Worm (Caenorhabditis elegans) whole organism, L2 larva: Measurements from ENCODE around the gene C54D10.3.
A peak's percentile ranks its signal among the peaks of the same experiment; 100 is the strongest.

Source experiments
- C34F6.9 ChIP-seq: fragments of 150-350 bp; optimal IDR thresholded peaks from 2 replicates; lab custom pipeline; 2014; ENCODE audit warnings: missing biosample characterization, missing genetic modification characterization
- F13H6.1 ChIP-seq: sonication (generic microtip); optimal IDR thresholded peaks from 2 replicates; lab custom pipeline; 2016; ENCODE audit warnings: missing genetic modification characterization, missing compliant biosample characterization
- R02D3.7 ChIP-seq: fragments of 150-350 bp; optimal IDR thresholded peaks from 2 replicates; lab custom pipeline; 2014; ENCODE audit warnings: missing biosample characterization, missing genetic modification characterization
- Y55F3AM.14 ChIP-seq: fragments of 200-800 bp; sonication (Bioruptor generic); optimal IDR thresholded peaks from 2 replicates; lab custom pipeline; 2018; ENCODE audit warnings: mild to moderate bottlenecking, missing genetic modification characterization, missing compliant biosample characterization
- ZK546.5 ChIP-seq: sonication (generic microtip); optimal IDR thresholded peaks from 2 replicates; lab custom pipeline; 2017; ENCODE audit warnings: missing biosample characterization, missing genetic modification characterization
- alr-1 ChIP-seq: fragments of 150-350 bp; optimal IDR thresholded peaks from 2 replicates; lab custom pipeline; 2014; ENCODE audit warnings: missing biosample characterization, missing genetic modification characterization
- aly-2 ChIP-seq: fragments of 150-350 bp; optimal IDR thresholded peaks from 2 replicates; lab custom pipeline; 2014; ENCODE audit warnings: missing biosample characterization, missing genetic modification characterization
- ama-1 ChIP-seq: fragments of 150-350 bp; optimal IDR thresholded peaks from 2 replicates; lab custom pipeline; 2018; ENCODE audit warnings: inconsistent platforms
- blmp-1 ChIP-seq: sonication (generic microtip); optimal IDR thresholded peaks from 2 replicates; lab custom pipeline; 2017; ENCODE audit warnings: missing genetic modification characterization, mild to moderate bottlenecking, missing compliant biosample characterization, antibody characterized with exemption, moderate library complexity; ENCODE audit not compliant: insufficient read depth
- ceh-16 ChIP-seq: fragments of 150-350 bp; optimal IDR thresholded peaks from 2 replicates; lab custom pipeline; 2014; ENCODE audit warnings: missing biosample characterization, missing genetic modification characterization
- ceh-82 ChIP-seq: fragments of 150-350 bp; optimal IDR thresholded peaks from 2 replicates; lab custom pipeline; 2014; ENCODE audit warnings: missing biosample characterization, missing genetic modification characterization
- crh-2 ChIP-seq: sonication (generic microtip); optimal IDR thresholded peaks from 2 replicates; lab custom pipeline; 2017; ENCODE audit warnings: missing biosample characterization, missing genetic modification characterization
- dmd-4 ChIP-seq: sonication (generic microtip); optimal IDR thresholded peaks from 2 replicates; lab custom pipeline; 2017; ENCODE audit warnings: missing biosample characterization, missing genetic modification characterization
- egl-27 ChIP-seq: sonication (generic microtip); optimal IDR thresholded peaks from 3 replicates; lab custom pipeline; 2017; ENCODE audit warnings: missing biosample characterization, missing genetic modification reagents, missing genetic modification characterization
- elt-1 ChIP-seq: fragments of 150-350 bp; optimal IDR thresholded peaks from 2 replicates; lab custom pipeline; 2014; ENCODE audit warnings: missing biosample characterization, missing genetic modification characterization
- elt-3 ChIP-seq: sonication (generic microtip); optimal IDR thresholded peaks from 2 replicates; lab custom pipeline; 2017; ENCODE audit warnings: missing biosample characterization, missing genetic modification characterization
- fos-1 ChIP-seq: fragments of 150-350 bp; optimal IDR thresholded peaks from 2 replicates; lab custom pipeline; 2014; ENCODE audit warnings: missing biosample characterization, missing genetic modification characterization
- gmeb-1 ChIP-seq: fragments of 150-350 bp; optimal IDR thresholded peaks from 2 replicates; lab custom pipeline; 2014; ENCODE audit warnings: missing biosample characterization, missing genetic modification characterization
- lin-11 ChIP-seq: fragments of 150-350 bp; sonication (generic microtip); optimal IDR thresholded peaks from 2 replicates; lab custom pipeline; 2014; ENCODE audit warnings: missing biosample characterization, missing genetic modification characterization, inconsistent platforms, mixed read lengths
- lin-13 ChIP-seq: fragments of 150-350 bp; optimal IDR thresholded peaks from 2 replicates; lab custom pipeline; 2014; ENCODE audit warnings: missing biosample characterization, missing genetic modification reagents, missing genetic modification characterization
- lin-39 ChIP-seq: fragments of 150-350 bp; optimal IDR thresholded peaks from 2 replicates; lab custom pipeline; 2014; ENCODE audit warnings: missing biosample characterization, missing genetic modification reagents, missing genetic modification characterization
- lsy-2 ChIP-seq, 2 experiments: fragments of 150-350 bp in 1 of 2; sonication (generic microtip) in 1 of 2; optimal IDR thresholded peaks; 2 replicates each; lab custom pipeline; 2014 to 2017; ENCODE audit warnings: missing biosample characterization in 2 of 2, missing genetic modification characterization in 2 of 2
- mab-5 ChIP-seq: fragments of 150-350 bp; optimal IDR thresholded peaks from 2 replicates; lab custom pipeline; 2014; ENCODE audit warnings: missing biosample characterization, missing genetic modification characterization
- mbf-1 ChIP-seq: sonication (generic microtip); optimal IDR thresholded peaks from 2 replicates; lab custom pipeline; 2017; ENCODE audit warnings: missing biosample characterization, missing genetic modification characterization
- mdl-1 ChIP-seq, 2 experiments: fragments of 150-350 bp in 1 of 2; sonication (generic microtip) in 1 of 2; optimal IDR thresholded peaks; 2 replicates each; lab custom pipeline; 2017; ENCODE audit warnings: missing biosample characterization in 2 of 2, missing genetic modification characterization in 2 of 2
- nhr-10 ChIP-seq: sonication (generic microtip); optimal IDR thresholded peaks from 2 replicates; lab custom pipeline; 2017; ENCODE audit warnings: missing biosample characterization, missing genetic modification characterization
- nhr-11 ChIP-seq: fragments of 150-350 bp; optimal IDR thresholded peaks from 2 replicates; lab custom pipeline; 2014; ENCODE audit warnings: missing biosample characterization, missing genetic modification characterization
- nhr-12 ChIP-seq: fragments of 150-350 bp; optimal IDR thresholded peaks from 2 replicates; lab custom pipeline; 2014; ENCODE audit warnings: missing biosample characterization, missing genetic modification characterization
- nhr-129 ChIP-seq: fragments of 150-350 bp; optimal IDR thresholded peaks from 2 replicates; lab custom pipeline; 2014; ENCODE audit warnings: missing biosample characterization, missing genetic modification characterization
- nhr-21 ChIP-seq: fragments of 150-350 bp; optimal IDR thresholded peaks from 2 replicates; lab custom pipeline; 2014; ENCODE audit warnings: missing biosample characterization, missing genetic modification characterization
- nhr-23 ChIP-seq: fragments of 150-350 bp; optimal IDR thresholded peaks from 2 replicates; lab custom pipeline; 2014; ENCODE audit warnings: missing biosample characterization, missing genetic modification reagents, missing genetic modification characterization
- nhr-237 ChIP-seq: fragments of 150-350 bp; optimal IDR thresholded peaks from 2 replicates; lab custom pipeline; 2014; ENCODE audit warnings: missing biosample characterization, missing genetic modification characterization
- nhr-25 ChIP-seq: fragments of 150-350 bp; sonication (generic microtip); optimal IDR thresholded peaks from 3 replicates; lab custom pipeline; 2014; ENCODE audit warnings: missing biosample characterization, missing genetic modification characterization
- nhr-6 ChIP-seq: fragments of 150-350 bp; optimal IDR thresholded peaks from 2 replicates; lab custom pipeline; 2014; ENCODE audit warnings: missing biosample characterization, missing genetic modification characterization
- nhr-77 ChIP-seq: fragments of 150-350 bp; optimal IDR thresholded peaks from 2 replicates; lab custom pipeline; 2014; ENCODE audit warnings: missing biosample characterization, missing genetic modification characterization
- peb-1 ChIP-seq: fragments of 150-350 bp; optimal IDR thresholded peaks from 2 replicates; lab custom pipeline; 2014; ENCODE audit warnings: missing biosample characterization, missing genetic modification characterization
- sem-4 ChIP-seq: fragments of 150-350 bp; optimal IDR thresholded peaks from 2 replicates; lab custom pipeline; 2014; ENCODE audit warnings: missing biosample characterization, missing genetic modification reagents, missing genetic modification characterization
- skn-1 ChIP-seq: sonication (generic microtip); optimal IDR thresholded peaks from 2 replicates; lab custom pipeline; 2017; ENCODE audit warnings: missing biosample characterization, missing genetic modification characterization
- sma-3 ChIP-seq: sonication (generic microtip); optimal IDR thresholded peaks from 2 replicates; lab custom pipeline; 2016; ENCODE audit warnings: missing genetic modification reagents, missing genetic modification characterization, missing compliant biosample characterization
- sma-9 ChIP-seq, 2 experiments: fragments of 150-350 bp in 1 of 2; sonication (generic microtip) in 1 of 2; optimal IDR thresholded peaks; 2 replicates each; lab custom pipeline; 2014 to 2016; ENCODE audit warnings: missing genetic modification characterization in 2 of 2, mild to moderate bottlenecking in 1 of 2, missing biosample characterization in 1 of 2, missing compliant biosample characterization in 1 of 2, missing genetic modification reagents in 1 of 2, moderate library complexity in 1 of 2
- snpc-4 ChIP-seq: fragments of 150-350 bp; optimal IDR thresholded peaks from 2 replicates; lab custom pipeline; 2014; ENCODE audit warnings: missing biosample characterization, missing genetic modification characterization
- unc-39 ChIP-seq: fragments of 150-350 bp; optimal IDR thresholded peaks from 2 replicates; lab custom pipeline; 2014; ENCODE audit warnings: missing biosample characterization, missing genetic modification characterization
- unc-55 ChIP-seq: fragments of 150-350 bp; sonication (generic microtip); optimal IDR thresholded peaks from 3 replicates; lab custom pipeline; 2014; ENCODE audit warnings: missing biosample characterization, missing genetic modification reagents, missing genetic modification characterization
- unc-62 ChIP-seq: fragments of 150-350 bp; optimal IDR thresholded peaks from 2 replicates; lab custom pipeline; 2014; ENCODE audit warnings: missing biosample characterization, missing genetic modification reagents, missing genetic modification characterization
- zag-1 ChIP-seq: fragments of 150-350 bp; optimal IDR thresholded peaks from 2 replicates; lab custom pipeline; 2014; ENCODE audit warnings: missing biosample characterization, missing genetic modification characterization
- ztf-1 ChIP-seq: fragments of 200-800 bp; sonication (Bioruptor generic); conservative IDR thresholded peaks from 2 replicates; pipeline ENCODE4 v1.3.6; 2022; ENCODE audit warnings: missing genetic modification characterization, missing compliant biosample characterization
- ztf-11 ChIP-seq: sonication (generic microtip); optimal IDR thresholded peaks from 2 replicates; lab custom pipeline; 2017; ENCODE audit warnings: missing biosample characterization, missing genetic modification characterization
- ztf-4 ChIP-seq: fragments of 150-350 bp; optimal IDR thresholded peaks from 2 replicates; lab custom pipeline; 2014; ENCODE audit warnings: missing biosample characterization, missing genetic modification characterization

C54D10.3 gene

DNA sequence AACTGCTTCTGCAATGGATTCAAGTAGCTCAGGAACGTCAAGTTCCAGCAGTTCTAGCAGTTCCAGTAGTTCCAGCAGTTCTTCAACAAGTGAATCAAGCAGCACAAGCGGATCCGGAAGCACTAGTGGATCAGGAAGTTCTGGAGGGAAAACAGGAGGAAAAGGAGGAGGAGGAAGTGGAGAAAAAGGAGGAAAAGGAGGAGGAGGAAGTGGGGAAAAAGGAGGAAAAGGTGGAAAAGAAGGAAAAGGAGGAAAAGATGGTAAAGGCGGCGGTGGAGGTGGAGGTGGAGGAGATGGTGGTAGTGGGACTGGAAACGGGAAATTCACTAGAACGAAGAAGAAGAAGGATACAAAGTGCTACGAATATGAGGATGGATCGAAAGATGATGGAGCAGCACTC is 11.9 kb upstream of the C54D10.3 start:
- TF ChIP-seq crh-2 (tag; lab: Kevin White, UChicago) (no peak), fos-1 (no peak), mbf-1 (tag; lab: Kevin White, UChicago) (no peak), ceh-82 (no peak), elt-1 (no peak), ztf-4 (tag; lab: Kevin White, UChicago) (no peak), ztf-11 (tag; lab: Kevin White, UChicago) (no peak)

- TF ChIP-seq gmeb-1 (no peak), egl-27 (tag; lab: Kevin White, UChicago) (no peak), ZK546.5 (tag; lab: Kevin White, UChicago) (no peak), F13H6.1 (tag; lab: Kevin White, UChicago) (no peak), dmd-4 (tag; lab: Kevin White, UChicago) (no peak), lsy-2 (tag; optimal IDR thresholded peaks at IDR 0.05; lab: Kevin White, UChicago) (no peak), lin-11 (tag; lab: Kevin White, UChicago) (no peak)
Observed at ce11 chrV:12408525-12408924, 9.9 kb upstream of the C54D10.3 start, which contains the start of gene cdr-4. cdr-4 (minus strand) TSS chrV:12408625.

ce11 chrV:12408996-12409395 is 9.4 kb upstream of the C54D10.3 start:
- TF ChIP-seq ztf-4 (tag; lab: Kevin White, UChicago) (no peak), elt-1 (no peak), aly-2 (tag; lab: Kevin White, UChicago) (no peak), sma-9 (GFP tag; optimal IDR thresholded peaks at IDR 0.05; lab: Kevin White, UChicago) (peak; percentile 51), sma-9 (tag; optimal IDR thresholded peaks at IDR 0.05; lab: Kevin White, UChicago) (no peak), mbf-1 (tag; lab: Kevin White, UChicago) (no peak), nhr-21 (tag; lab: Kevin White, UChicago) (no peak), nhr-129 (tag; lab: Kevin White, UChicago) (peak; percentile 83), sem-4 (tag; lab: Kevin White, UChicago) (no peak), peb-1 (tag; lab: Kevin White, UChicago) (no peak), unc-55 (peak; percentile 53), blmp-1 (tag; lab: Kevin White, UChicago) (no peak), ZK546.5 (tag; lab: Kevin White, UChicago) (no peak), lin-39 (tag; lab: Kevin White, UChicago) (no peak), dmd-4 (tag; lab: Kevin White, UChicago) (no peak), skn-1 (tag; lab: Kevin White, UChicago) (no peak), fos-1 (peak; percentile 44), unc-39 (no peak), alr-1 (tag; lab: Kevin White, UChicago) (no peak), ztf-11 (tag; lab: Kevin White, UChicago) (no peak), crh-2 (tag; lab: Kevin White, UChicago) (no peak), nhr-11 (tag; lab: Kevin White, UChicago) (no peak), nhr-25 (tag; lab: Kevin White, UChicago) (no peak), mdl-1 (tag; optimal IDR thresholded peaks at IDR 0.05; lab: Kevin White, UChicago) (no peak), ama-1 (no peak), gmeb-1 (peak; percentile 7), nhr-6 (tag; lab: Kevin White, UChicago) (no peak), zag-1 (tag; lab: Kevin White, UChicago) (no peak), F13H6.1 (tag; lab: Kevin White, UChicago) (no peak), egl-27 (tag; lab: Kevin White, UChicago) (no peak), unc-62 (no peak), nhr-77 (no peak), ztf-1 (GFP tag; lab: Robert Waterston, UW) (no peak), C34F6.9 (tag; lab: Kevin White, UChicago) (peak; percentile 37), nhr-12 (tag; lab: Kevin White, UChicago) (no peak), ceh-16 (no peak), nhr-23 (tag; lab: Kevin White, UChicago) (no peak), Y55F3AM.14 (GFP tag; lab: Kevin White, UChicago) (no peak), mab-5 (tag; lab: Kevin White, UChicago) (no peak), lin-11 (tag; lab: Kevin White, UChicago) (no peak), lsy-2 (tag; optimal IDR thresholded peaks at IDR 0.05; lab: Kevin White, UChicago) (peak in 1 of 2 experiments; percentile 48), sma-3 (GFP tag; lab: Kevin White, UChicago) (no peak), lin-13 (GFP tag; lab: Kevin White, UChicago) (no peak), ceh-82 (no peak), snpc-4 (no peak), nhr-237 (tag; lab: Kevin White, UChicago) (no peak), R02D3.7 (tag; lab: Kevin White, UChicago) (no peak), elt-3 (tag; lab: Kevin White, UChicago) (no peak), nhr-10 (tag; lab: Kevin White, UChicago) (no peak)
